Worm (Caenorhabditis elegans) whole organism, dauer: ENCODE data around the gene ZC239.16.

ENCODE experiments used
- unc-62 ChIP-seq: sonication (generic microtip); optimal IDR thresholded peaks from 2 replicates; lab custom pipeline; 2017; ENCODE audit warnings: missing biosample characterization, missing genetic modification reagents, missing genetic modification characterization

ZC239.16 gene

ce11 chrII:3225200-3225599 is at the start of gene ZC239.16:
ZC239.16 (minus strand) TSS chrII:3225319.
- TF ChIP-seq unc-62 (GFP tag; lab: Kevin White, UChicago): no peak

ce11 chrII:3270598-3270997 is 45.5 kb upstream of the ZC239.16 start:
- TF ChIP-seq unc-62 (GFP tag; lab: Kevin White, UChicago): no peak

ce11 chrII:3267815-3268214 is 42.7 kb upstream of the ZC239.16 start:
- no peak for TF ChIP-seq unc-62 (GFP tag; lab: Kevin White, UChicago)

ce11 chrII:3267365-3267764 is 42.2 kb upstream of the ZC239.16 start, which contains the start of gene F02E11.7:
F02E11.7 (plus strand) TSS chrII:3267665.
- TF ChIP-seq unc-62 (GFP tag; lab: Kevin White, UChicago): no peak

- no peak for TF ChIP-seq unc-62 (GFP tag; lab: Kevin White, UChicago)
These were observed 39.6 kb upstream of the ZC239.16 start for ce11 chrII:3264704-3265103.

- TF ChIP-seq unc-62 (GFP tag; lab: Kevin White, UChicago): no peak
These were observed 37.4 kb upstream of the ZC239.16 start, which contains the start of gene F02E11.2 for ce11 chrII:3262504-3262903. F02E11.2 (plus strand) TSS chrII:3262804.

- no peak for TF ChIP-seq unc-62 (GFP tag; lab: Kevin White, UChicago)
These were observed 34.1 kb upstream of the ZC239.16 start, which contains the start of gene gcy-19 for ce11 chrII:3259254-3259653. gcy-19 (minus strand) TSS chrII:3259354.

ce11 chrII:3251782-3252181 is 26.7 kb upstream of the ZC239.16 start:
- no peak for TF ChIP-seq unc-62 (GFP tag; lab: Kevin White, UChicago)

ce11 chrII:3250195-3250594 is 25.1 kb upstream of the ZC239.16 start:
- TF ChIP-seq unc-62 (GFP tag; lab: Kevin White, UChicago): no peak

- TF ChIP-seq unc-62 (GFP tag; lab: Kevin White, UChicago): no peak
These were observed 24.3 kb upstream of the ZC239.16 start, which contains the start of gene clec-124 for ce11 chrII:3249406-3249805. clec-124 (plus strand) TSS chrII:3249706.

ce11 chrII:3248043-3248718 is 23.1 kb upstream of the ZC239.16 start, which contains the start of the genes fbxc-50 and C17F4.2:
fbxc-50 (minus strand) TSS chrII:3248123.
C17F4.2 (plus strand) TSS chrII:3248668.
- TF ChIP-seq unc-62 (GFP tag; lab: Kevin White, UChicago): no peak

ce11 chrII:3247556-3247955 is 22.4 kb upstream of the ZC239.16 start:
- no peak for TF ChIP-seq unc-62 (GFP tag; lab: Kevin White, UChicago)

ce11 chrII:3245836-3246235 is 20.7 kb upstream of the ZC239.16 start, which contains the start of gene C17F4.7:
C17F4.7 (minus strand) TSS chrII:3246015.
- no peak for TF ChIP-seq unc-62 (GFP tag; lab: Kevin White, UChicago)

- TF ChIP-seq unc-62 (GFP tag; lab: Kevin White, UChicago): no peak
These were observed 19.6 kb upstream of the ZC239.16 start for ce11 chrII:3244758-3245157.

ce11 chrII:3244070-3244469 is 19.0 kb upstream of the ZC239.16 start, which contains the start of gene C17F4.12:
C17F4.12 (minus strand) TSS chrII:3244170.
- TF ChIP-seq unc-62 (GFP tag; lab: Kevin White, UChicago): no peak

- no peak for TF ChIP-seq unc-62 (GFP tag; lab: Kevin White, UChicago)
These were observed 16.7 kb upstream of the ZC239.16 start for ce11 chrII:3241842-3242241.

- no peak for TF ChIP-seq unc-62 (GFP tag; lab: Kevin White, UChicago)
These were observed 15.1 kb upstream of the ZC239.16 start, which contains the start of gene C17F4.3 for ce11 chrII:3240207-3240606. C17F4.3 (plus strand) TSS chrII:3240507.
